Worm (Caenorhabditis elegans) whole organism, L4 larva: ENCODE results near the gene F54D8.6.

ENCODE experiments used
- Y5F2A.4 ChIP-seq: fragments of 200-800 bp; sonication (Bioruptor generic); optimal IDR thresholded peaks from 2 replicates; lab custom pipeline; 2018; ENCODE audit warnings: mild to moderate bottlenecking, missing genetic modification characterization, missing compliant biosample characterization
- Y75B8A.6 ChIP-seq: fragments of 200-800 bp; sonication (Bioruptor generic); IDR thresholded peaks from 2 replicates; pipeline ENCODE4 v1.3.6; 2022; ENCODE audit warnings: missing genetic modification reagents, missing genetic modification characterization, missing compliant biosample characterization
- ZK546.5 ChIP-seq, 2 experiments: sonication (generic microtip); optimal IDR thresholded peaks; 2 replicates each; lab custom pipeline; 2017; ENCODE audit warnings: missing biosample characterization in 2 of 2, missing genetic modification characterization in 2 of 2
- aha-1 ChIP-seq: fragments of 150-350 bp; peaks from one replicate; lab custom pipeline; 2014; ENCODE audit warnings: missing biosample characterization, missing genetic modification characterization
- aly-2 ChIP-seq: sonication (generic microtip); optimal IDR thresholded peaks from 2 replicates; lab custom pipeline; 2018; ENCODE audit warnings: missing biosample characterization, missing genetic modification characterization
- arid-1 ChIP-seq: fragments of 200-800 bp; sonication (Bioruptor generic); conservative IDR thresholded peaks from 2 replicates; pipeline ENCODE4 v1.3.6; 2022; ENCODE audit warnings: missing genetic modification reagents, missing genetic modification characterization, missing compliant biosample characterization
- attf-4 ChIP-seq: sonication (generic microtip); optimal IDR thresholded peaks from 3 replicates; lab custom pipeline; 2017; ENCODE audit warnings: missing biosample characterization, missing genetic modification characterization
- ceh-82 ChIP-seq: sonication (generic microtip); optimal IDR thresholded peaks from 2 replicates; lab custom pipeline; 2017; ENCODE audit warnings: missing biosample characterization, missing genetic modification characterization
- cey-2 ChIP-seq: sonication (generic microtip); optimal IDR thresholded peaks from 3 replicates; lab custom pipeline; 2017; ENCODE audit warnings: missing genetic modification characterization, mild to moderate bottlenecking, missing compliant biosample characterization, antibody characterized with exemption, borderline replicate concordance; ENCODE audit not compliant: insufficient read depth
- ctbp-1 ChIP-seq: fragments of 200-800 bp; sonication (Bioruptor generic); IDR thresholded peaks from 2 replicates; pipeline ENCODE4 v1.3.6; 2022; ENCODE audit warnings: missing genetic modification reagents, missing genetic modification characterization, missing compliant biosample characterization
- daf-16 ChIP-seq, 3 experiments: sonication (generic microtip); optimal IDR thresholded peaks; 2 replicates each; lab custom pipeline; 2016 to 2017; ENCODE audit warnings: missing genetic modification characterization in 3 of 3, missing genetic modification reagents in 3 of 3, mild to moderate bottlenecking in 2 of 3, missing compliant biosample characterization in 2 of 3, missing biosample characterization in 1 of 3, moderate library complexity in 1 of 3
- daf-19 ChIP-seq: fragments of 200-800 bp; sonication (Bioruptor generic); conservative IDR thresholded peaks from 2 replicates; pipeline ENCODE4 v1.3.6; 2022; ENCODE audit warnings: missing genetic modification characterization, missing compliant biosample characterization
- daf-8 ChIP-seq: fragments of 200-800 bp; sonication (Bioruptor generic); IDR thresholded peaks from 2 replicates; pipeline ENCODE4 v1.3.6; 2022; ENCODE audit warnings: missing genetic modification characterization, missing compliant biosample characterization
- dmd-8 ChIP-seq: fragments of 200-800 bp; sonication (Bioruptor generic); IDR thresholded peaks from 2 replicates; pipeline ENCODE4 v1.3.6; 2022; ENCODE audit warnings: missing genetic modification characterization, missing compliant biosample characterization
- duxl-1 ChIP-seq: sonication (generic microtip); optimal IDR thresholded peaks from 2 replicates; lab custom pipeline; 2016; ENCODE audit warnings: mild to moderate bottlenecking, missing genetic modification characterization, moderate library complexity, missing compliant biosample characterization; ENCODE audit not compliant: poor library complexity
- dve-1 ChIP-seq: sonication (generic microtip); optimal IDR thresholded peaks from 2 replicates; lab custom pipeline; 2017; ENCODE audit warnings: antibody characterized with exemption, mild to moderate bottlenecking, missing genetic modification characterization, missing compliant biosample characterization; ENCODE audit not compliant: insufficient read depth
- egl-27 ChIP-seq: sonication (generic microtip); optimal IDR thresholded peaks from 3 replicates; lab custom pipeline; 2017; ENCODE audit warnings: missing biosample characterization, missing genetic modification reagents, missing genetic modification characterization
- fos-1 ChIP-seq: fragments of 150-350 bp; optimal IDR thresholded peaks from 2 replicates; lab custom pipeline; 2014; ENCODE audit warnings: missing biosample characterization, missing genetic modification characterization
- hif-1 ChIP-seq, 2 experiments: sonication (generic microtip); optimal IDR thresholded peaks; 2 replicates each; lab custom pipeline; 2016 to 2017; ENCODE audit warnings: missing compliant biosample characterization in 2 of 2, missing genetic modification characterization in 2 of 2, missing genetic modification reagents in 2 of 2, missing genotype in 2 of 2, mild to moderate bottlenecking in 1 of 2
- hlh-11 ChIP-seq: fragments of 200-800 bp; sonication (Bioruptor generic); optimal IDR thresholded peaks from 2 replicates; lab custom pipeline; 2018; ENCODE audit warnings: mild to moderate bottlenecking, missing genetic modification characterization, missing compliant biosample characterization
- lin-1 ChIP-seq: fragments of 200-800 bp; sonication (Bioruptor generic); IDR thresholded peaks from 2 replicates; pipeline ENCODE4 v1.3.6; 2022; ENCODE audit warnings: missing genetic modification reagents, missing genetic modification characterization, missing compliant biosample characterization
- lin-13 ChIP-seq: fragments of 150-350 bp; optimal IDR thresholded peaks from 2 replicates; lab custom pipeline; 2014; ENCODE audit warnings: missing biosample characterization, missing genetic modification reagents, missing genetic modification characterization
- lin-29 ChIP-seq: fragments of 200-800 bp; sonication (Bioruptor generic); IDR thresholded peaks from 2 replicates; pipeline ENCODE4 v1.3.6; 2022; ENCODE audit warnings: missing genetic modification reagents, missing genetic modification characterization, missing compliant biosample characterization
- lsy-2 ChIP-seq, 2 experiments: fragments of 150-350 bp in 1 of 2; sonication (generic microtip) in 1 of 2; optimal IDR thresholded peaks; 2 replicates each; lab custom pipeline; 2014 to 2017; ENCODE audit warnings: missing biosample characterization in 2 of 2, missing genetic modification characterization in 2 of 2
- madf-9 ChIP-seq: fragments of 200-800 bp; sonication (Bioruptor generic); conservative IDR thresholded peaks from 2 replicates; pipeline ENCODE4 v1.3.6; 2022; ENCODE audit warnings: missing genetic modification reagents, missing genetic modification characterization, missing compliant biosample characterization
- mxl-2 ChIP-seq: fragments of 200-800 bp; sonication (Bioruptor generic); conservative IDR thresholded peaks from 2 replicates; pipeline ENCODE4 v1.3.6; 2022; ENCODE audit warnings: missing genetic modification reagents, missing genetic modification characterization, missing compliant biosample characterization
- nhr-10 ChIP-seq: fragments of 150-350 bp; optimal IDR thresholded peaks from 2 replicates; lab custom pipeline; 2014; ENCODE audit warnings: missing biosample characterization, missing genetic modification characterization
- nhr-237 ChIP-seq: sonication (generic microtip); optimal IDR thresholded peaks from 2 replicates; lab custom pipeline; 2017; ENCODE audit warnings: missing biosample characterization, missing genetic modification characterization
- nhr-25 ChIP-seq: sonication (generic microtip); optimal IDR thresholded peaks from 2 replicates; lab custom pipeline; 2017; ENCODE audit warnings: missing genetic modification characterization, mild to moderate bottlenecking, missing compliant biosample characterization, antibody characterized with exemption, moderate library complexity, borderline replicate concordance; ENCODE audit not compliant: insufficient read depth
- nhr-41 ChIP-seq: fragments of 200-800 bp; sonication (Bioruptor generic); IDR thresholded peaks from 2 replicates; pipeline ENCODE4 v1.3.6; 2022; ENCODE audit warnings: missing genetic modification reagents, missing genetic modification characterization, missing compliant biosample characterization
- nhr-48 ChIP-seq: sonication (generic microtip); optimal IDR thresholded peaks from 2 replicates; lab custom pipeline; 2016; ENCODE audit warnings: mild to moderate bottlenecking, missing genetic modification characterization, missing compliant biosample characterization
- nhr-6 ChIP-seq: fragments of 150-350 bp; optimal IDR thresholded peaks from 2 replicates; lab custom pipeline; 2014; ENCODE audit warnings: missing biosample characterization, missing genetic modification characterization
- nhr-76 ChIP-seq: fragments of 150-350 bp; optimal IDR thresholded peaks from 2 replicates; lab custom pipeline; 2014; ENCODE audit warnings: missing biosample characterization, missing genetic modification characterization
- nhr-77 ChIP-seq: fragments of 150-350 bp; optimal IDR thresholded peaks from 2 replicates; lab custom pipeline; 2014; ENCODE audit warnings: missing biosample characterization, missing genetic modification characterization
- php-3 ChIP-seq: fragments of 200-800 bp; sonication (Bioruptor generic); IDR thresholded peaks from 2 replicates; pipeline ENCODE4 v1.3.6; 2022; ENCODE audit warnings: missing genetic modification reagents, missing genetic modification characterization, missing compliant biosample characterization
- rbr-2 ChIP-seq: sonication (generic microtip); optimal IDR thresholded peaks from 2 replicates; lab custom pipeline; 2016; ENCODE audit warnings: missing genotype, missing genetic modification characterization, missing compliant biosample characterization
- saeg-2 ChIP-seq: fragments of 200-800 bp; sonication (Bioruptor generic); IDR thresholded peaks from 2 replicates; pipeline ENCODE4 v1.3.6; 2022; ENCODE audit warnings: missing genetic modification reagents, missing genetic modification characterization, missing compliant biosample characterization
- skn-1 ChIP-seq: fragments of 150-350 bp; optimal IDR thresholded peaks from 2 replicates; lab custom pipeline; 2014; ENCODE audit warnings: missing biosample characterization, missing genetic modification characterization
- snpc-1.2 ChIP-seq: fragments of 200-800 bp; sonication (Bioruptor generic); IDR thresholded peaks from 2 replicates; pipeline ENCODE4 v1.3.6; 2022; ENCODE audit warnings: missing genetic modification reagents, missing genetic modification characterization, missing compliant biosample characterization
- snpc-4 ChIP-seq: fragments of 150-350 bp; optimal IDR thresholded peaks from 2 replicates; lab custom pipeline; 2014; ENCODE audit warnings: missing biosample characterization, missing genetic modification characterization
- spr-3 ChIP-seq: fragments of 200-800 bp; sonication (Bioruptor generic); optimal IDR thresholded peaks from 2 replicates; lab custom pipeline; 2018; ENCODE audit warnings: mild to moderate bottlenecking, missing genetic modification characterization, missing compliant biosample characterization
- tra-1 ChIP-seq: fragments of 200-800 bp; sonication (Bioruptor generic); IDR thresholded peaks from 2 replicates; pipeline ENCODE4 v1.3.6; 2022; ENCODE audit warnings: missing genetic modification reagents, missing genetic modification characterization, missing compliant biosample characterization
- unc-39 ChIP-seq: sonication (generic microtip); optimal IDR thresholded peaks from 2 replicates; lab custom pipeline; 2017; ENCODE audit warnings: missing biosample characterization, missing genetic modification characterization
- vab-7 ChIP-seq: fragments of 200-800 bp; sonication (Bioruptor generic); IDR thresholded peaks from 2 replicates; pipeline ENCODE4 v1.3.6; 2022; ENCODE audit warnings: missing genetic modification reagents, missing genetic modification characterization, missing compliant biosample characterization
- zag-1 ChIP-seq: fragments of 150-350 bp; optimal IDR thresholded peaks from 2 replicates; lab custom pipeline; 2014; ENCODE audit warnings: missing biosample characterization, missing genetic modification characterization
- zfp-2 ChIP-seq: sonication (generic microtip); optimal IDR thresholded peaks from 2 replicates; lab custom pipeline; 2016; ENCODE audit warnings: mild to moderate bottlenecking, missing genetic modification characterization, missing compliant biosample characterization
- zip-11 ChIP-seq: fragments of 200-800 bp; sonication (Bioruptor generic); IDR thresholded peaks from 2 replicates; pipeline ENCODE4 v1.3.6; 2022; ENCODE audit warnings: missing genetic modification characterization, missing compliant biosample characterization
- ztf-11 ChIP-seq: fragments of 150-350 bp; optimal IDR thresholded peaks from 2 replicates; lab custom pipeline; 2014; ENCODE audit warnings: missing biosample characterization, missing genetic modification characterization

Gene F54D8.6

DNA sequence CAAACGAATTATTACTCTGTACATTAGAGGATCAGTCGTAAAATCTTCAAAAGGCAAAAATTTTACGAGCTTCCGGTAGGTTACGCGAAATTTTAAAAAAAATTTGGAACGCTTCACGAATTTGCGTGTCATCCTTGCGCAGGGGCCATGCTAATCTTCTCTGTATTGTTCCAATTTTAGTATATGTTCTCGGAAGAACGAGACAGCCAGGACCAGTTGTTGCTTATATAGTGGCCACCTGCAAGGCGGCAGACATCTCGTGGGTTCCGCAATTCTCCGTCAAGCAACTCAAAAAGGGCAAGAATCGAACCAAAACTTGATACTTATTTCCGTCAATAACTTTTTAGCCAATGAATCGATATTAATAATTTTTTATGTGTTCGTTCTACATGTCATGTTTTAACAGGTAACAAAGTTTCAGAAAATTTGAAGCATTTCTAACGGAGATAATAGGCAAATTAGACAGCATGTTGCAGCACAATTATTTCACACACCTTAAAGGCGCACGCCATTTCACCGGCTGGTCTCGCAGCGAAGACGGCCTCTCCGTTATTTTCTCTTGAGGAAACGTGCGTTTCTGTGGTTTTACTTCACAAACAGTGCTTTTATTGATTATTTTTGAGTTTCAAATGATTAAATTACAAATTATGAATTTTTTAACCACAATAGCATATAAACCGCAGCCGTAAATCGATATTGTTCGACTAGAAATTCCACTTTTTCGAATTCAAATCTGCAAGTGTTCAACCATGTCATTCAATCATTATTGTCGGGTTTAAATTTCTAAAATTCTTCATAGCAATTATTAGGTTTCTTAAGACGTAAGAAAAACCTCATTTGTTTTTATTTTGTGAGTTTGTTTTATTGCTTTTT lies 21.8 kb upstream of the F54D8.6 start (continued):
- peak; percentile 87 for TF ChIP-seq daf-19 (GFP tag; lab: Robert Waterston, UW)
- no peak for TF ChIP-seq fos-1 (tag; lab: Kevin White, UChicago)
- TF ChIP-seq ceh-82 (tag; lab: Kevin White, UChicago): no peak
- peak; percentile 61 for TF ChIP-seq nhr-41 (GFP tag; lab: Robert Waterston, UW)
- peak; percentile 48 to 78 for TF ChIP-seq lsy-2 (tag; optimal IDR thresholded peaks at IDR 0.05; lab: Kevin White, UChicago)
- peak; percentile 5 to 96 for TF ChIP-seq hif-1 (tag; optimal IDR thresholded peaks at IDR 0.05; lab: Kevin White, UChicago)
- TF ChIP-seq zip-11 (GFP tag; lab: Robert Waterston, UW): 0 out of 2 replicates have a peak, but pooled peaks have one; percentile 28
- peak; percentile 76 to 83 for TF ChIP-seq daf-16 (GFP tag; optimal IDR thresholded peaks at IDR 0.05; lab: Kevin White, UChicago)
- peak; percentile 56 for TF ChIP-seq daf-16 (tag; optimal IDR thresholded peaks at IDR 0.05; lab: Kevin White, UChicago)
- peak; percentile 84 for TF ChIP-seq madf-9
- TF ChIP-seq nhr-10: no peak
- no peak for TF ChIP-seq nhr-77
- TF ChIP-seq nhr-76 (tag; lab: Kevin White, UChicago): no peak
- TF ChIP-seq vab-7 (GFP tag; lab: Robert Waterston, UW): peak; percentile 82
- peak; percentile 61 for TF ChIP-seq nhr-25 (tag; lab: Kevin White, UChicago)
- TF ChIP-seq lin-13: peak; percentile 60
- peak; percentile 96 for TF ChIP-seq snpc-4 (tag; lab: Kevin White, UChicago)
- peak; percentile 84 for TF ChIP-seq Y5F2A.4 (GFP tag; lab: Kevin White, UChicago)
- peak; percentile 95 for TF ChIP-seq arid-1 (GFP tag; lab: Robert Waterston, UW)

DNA sequence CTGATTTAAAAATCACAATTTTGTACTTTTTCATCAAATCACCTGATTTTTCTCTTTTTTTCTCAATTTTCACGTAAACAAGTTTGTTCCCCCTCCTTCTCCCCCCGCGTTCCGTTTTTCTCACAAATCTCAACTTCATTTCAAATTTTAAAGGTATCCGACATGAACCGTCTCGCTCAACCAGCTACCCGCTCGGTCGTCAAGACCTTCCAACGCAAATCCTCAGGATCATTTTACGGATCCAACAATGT lies 21.3 kb upstream of the F54D8.6 start, which contains the start of gene cox-6A:
TSS of gene cox-6A (plus strand) at position 152 of the 251 bp plus-strand sequence.
- TF ChIP-seq mxl-2 (GFP tag; lab: Robert Waterston, UW) (no peak), saeg-2 (no peak), Y75B8A.6 (GFP tag; lab: Robert Waterston, UW) (no peak), nhr-6 (tag; lab: Kevin White, UChicago) (no peak), hlh-11 (tag; lab: Kevin White, UChicago) (no peak), lin-29 (GFP tag; lab: Robert Waterston, UW) (no peak), cey-2 (no peak), unc-39 (no peak), php-3 (no peak), tra-1 (no peak), duxl-1 (tag; lab: Kevin White, UChicago) (no peak), daf-16 (GFP tag; optimal IDR thresholded peaks at IDR 0.05; lab: Kevin White, UChicago) (no peak), daf-16 (tag; optimal IDR thresholded peaks at IDR 0.05; lab: Kevin White, UChicago) (no peak), aly-2 (no peak), egl-27 (no peak), ztf-11 (tag; lab: Kevin White, UChicago) (no peak), madf-9 (no peak), dve-1 (tag; lab: Kevin White, UChicago) (no peak), daf-8 (no peak), aha-1 (tag; lab: Kevin White, UChicago) (no peak), zfp-2 (tag; lab: Kevin White, UChicago) (no peak)

DNA sequence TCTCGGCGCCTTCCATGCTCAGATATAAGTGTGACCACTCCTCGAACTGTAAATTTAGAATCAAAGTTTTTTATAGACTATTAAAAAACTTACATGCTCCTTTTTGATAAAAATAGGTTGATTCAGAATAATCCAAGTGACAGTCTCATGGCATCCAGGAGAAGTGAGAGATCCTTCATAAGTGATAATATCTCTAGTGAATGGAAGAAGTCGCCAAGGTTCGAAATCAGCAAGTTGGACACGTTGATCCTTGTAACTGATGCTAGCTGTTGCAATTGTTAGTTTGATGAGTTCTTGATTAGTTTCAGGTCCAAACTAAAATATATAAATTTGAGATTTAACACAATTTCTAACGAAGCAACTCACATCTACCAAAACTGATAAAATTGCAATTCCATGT lies 19.5 kb upstream of the F54D8.6 start:
- TF ChIP-seq attf-4 (tag; lab: Kevin White, UChicago) (no peak), zag-1 (tag; lab: Kevin White, UChicago) (no peak), ctbp-1 (no peak), skn-1 (tag; lab: Kevin White, UChicago) (no peak), dve-1 (tag; lab: Kevin White, UChicago) (peak; percentile 25), rbr-2 (no peak), nhr-237 (tag; lab: Kevin White, UChicago) (no peak), ZK546.5 (tag; optimal IDR thresholded peaks at IDR 0.05; lab: Kevin White, UChicago) (no peak), ztf-11 (tag; lab: Kevin White, UChicago) (no peak), zip-11 (GFP tag; lab: Robert Waterston, UW) (no peak), nhr-48 (peak; percentile 25), lin-1 (GFP tag; lab: Robert Waterston, UW) (no peak), spr-3 (GFP tag; lab: Kevin White, UChicago) (no peak), aly-2 (no peak), dmd-8 (GFP tag; lab: Robert Waterston, UW) (no peak), snpc-1.2 (GFP tag; lab: Robert Waterston, UW) (no peak)
